Worm (Caenorhabditis elegans) whole organism, L1 larva: Measurements from ENCODE around the gene pgm-2.

Experiments used
- efl-3 ChIP-seq: fragments of 200-800 bp; sonication (Bioruptor generic); optimal IDR thresholded peaks from 2 replicates; lab custom pipeline; 2018; ENCODE audit warnings: mild to moderate bottlenecking, missing genetic modification characterization, missing compliant biosample characterization
- lir-3 ChIP-seq: sonication (generic microtip); optimal IDR thresholded peaks from 2 replicates; lab custom pipeline; 2016; ENCODE audit warnings: mild to moderate bottlenecking, missing genetic modification characterization, moderate library complexity, missing compliant biosample characterization; ENCODE audit not compliant: poor library complexity
- nhr-77 ChIP-seq: fragments of 150-350 bp; optimal IDR thresholded peaks from 2 replicates; lab custom pipeline; 2014; ENCODE audit warnings: missing biosample characterization, missing genetic modification characterization

ce11 chrIII:13350964-13351363 is 51.8 kb downstream of the pgm-2 start:
- no peak for TF ChIP-seq nhr-77 (tag; lab: Kevin White, UChicago)
- no peak for TF ChIP-seq efl-3 (GFP tag; lab: Kevin White, UChicago)
- no peak for TF ChIP-seq lir-3 (tag; lab: Kevin White, UChicago)
